Worm (Caenorhabditis elegans): ENCODE results near the gene C06H2.7.

C06H2.7 gene

ce11 chrV:11098599-11098998 is 46.0 kb downstream of the C06H2.7 start, which contains the start of gene cdkl-1:
TSS of gene cdkl-1 (plus strand) at chrV:11098899.
- TF ChIP-seq sem-4 (tag; optimal IDR thresholded peaks at IDR 0.05) (no peak), sma-3 (GFP tag; optimal IDR thresholded peaks at IDR 0.05) (no peak), nhr-23 (tag; optimal IDR thresholded peaks at IDR 0.05) (no peak), alr-1 (tag; optimal IDR thresholded peaks at IDR 0.05) (no peak), gmeb-1 (tag; optimal IDR thresholded peaks at IDR 0.05) (no peak), unc-62 (GFP tag; optimal IDR thresholded peaks at IDR 0.05) (no peak), F13H6.1 (tag; optimal IDR thresholded peaks at IDR 0.05) (no peak), aly-2 (tag; optimal IDR thresholded peaks at IDR 0.05) (no peak), elt-3 (tag; optimal IDR thresholded peaks at IDR 0.05) (no peak), R02D3.7 (tag; optimal IDR thresholded peaks at IDR 0.05) (no peak), nhr-21 (tag; optimal IDR thresholded peaks at IDR 0.05) (no peak), unc-39 (tag; optimal IDR thresholded peaks at IDR 0.05) (no peak)

ce11 chrV:11095873-11096272 is 48.7 kb downstream of the C06H2.7 start, which contains the start of gene Y42A5A.3:
TSS of gene Y42A5A.3 (minus strand) at chrV:11095973.
- TF ChIP-seq skn-1 (tag; optimal IDR thresholded peaks at IDR 0.05) (no peak), egl-27 (tag; optimal IDR thresholded peaks at IDR 0.05) (no peak), peb-1 (tag; optimal IDR thresholded peaks at IDR 0.05) (no peak), fos-1 (tag; optimal IDR thresholded peaks at IDR 0.05) (no peak), sma-9 (GFP tag; optimal IDR thresholded peaks at IDR 0.05) (no peak), sma-9 (tag; optimal IDR thresholded peaks at IDR 0.05) (no peak), lin-39 (tag; optimal IDR thresholded peaks at IDR 0.05) (no peak), unc-39 (tag; optimal IDR thresholded peaks at IDR 0.05) (no peak), nhr-11 (tag; optimal IDR thresholded peaks at IDR 0.05) (no peak), lsy-2 (tag; optimal IDR thresholded peaks at IDR 0.05) (no peak), ceh-82 (tag; optimal IDR thresholded peaks at IDR 0.05) (no peak), ztf-4 (tag; optimal IDR thresholded peaks at IDR 0.05) (no peak), mbf-1 (tag; optimal IDR thresholded peaks at IDR 0.05) (no peak), nhr-129 (tag; optimal IDR thresholded peaks at IDR 0.05) (no peak), gmeb-1 (tag; optimal IDR thresholded peaks at IDR 0.05) (no peak), dmd-4 (tag; optimal IDR thresholded peaks at IDR 0.05) (no peak)

- TF ChIP-seq Y55F3AM.14 (GFP tag; optimal IDR thresholded peaks at IDR 0.05) (no peak), blmp-1 (tag; optimal IDR thresholded peaks at IDR 0.05; ENCODE audit: insufficient read depth) (peak; percentile 70), sma-9 (GFP tag; optimal IDR thresholded peaks at IDR 0.05) (peak; percentile 28), sma-9 (tag; optimal IDR thresholded peaks at IDR 0.05) (no peak), nhr-129 (tag; optimal IDR thresholded peaks at IDR 0.05) (peak; percentile 2), nhr-25 (tag; optimal IDR thresholded peaks at IDR 0.05) (peak; percentile 84)
Measured at ce11 chrV:11094698-11095097, 49.9 kb downstream of the C06H2.7 start.

ce11 chrV:11093163-11094091 is 51.2 kb downstream of the C06H2.7 start, which contains the start of gene lact-8:
TSS of gene lact-8 (minus strand) at chrV:11093607.
- TF ChIP-seq blmp-1 (tag; optimal IDR thresholded peaks at IDR 0.05; ENCODE audit: insufficient read depth) (peak; percentile 55), F13H6.1 (tag; optimal IDR thresholded peaks at IDR 0.05) (no peak)

Measured in whole organism, L2 larva.